Fruit fly (Drosophila melanogaster): Measurements from ENCODE around the gene CG8300.

dm6 chrX:7074316-7074925 is 30.3 kb upstream of the CG8300 start:
- TF ChIP-seq pad (GFP tag; optimal IDR thresholded peaks at IDR 0.05) = no peak
- TF ChIP-seq Mnt (GFP tag; optimal IDR thresholded peaks at IDR 0.05) = no peak
- no peak for TF ChIP-seq CG11617 (GFP tag; optimal IDR thresholded peaks at IDR 0.05)
- no peak for TF ChIP-seq CG5204 (GFP tag; optimal IDR thresholded peaks at IDR 0.05)
- TF ChIP-seq CG7101 (tag; optimal IDR thresholded peaks at IDR 0.05) = no peak
- TF ChIP-seq tj (GFP tag; optimal IDR thresholded peaks at IDR 0.05) = no peak
- TF ChIP-seq CG7045 (GFP tag; optimal IDR thresholded peaks at IDR 0.05) = no peak

Data from whole organism, adult.